Worm (Caenorhabditis elegans): Measurements from ENCODE around the gene nspf-1.
"Not testable (repeated sequence)": the region's sequence is repeated elsewhere in the genome, so short reads cannot be mapped to it uniquely, and the experiment has no call there.

nspf-1 gene

DNA sequence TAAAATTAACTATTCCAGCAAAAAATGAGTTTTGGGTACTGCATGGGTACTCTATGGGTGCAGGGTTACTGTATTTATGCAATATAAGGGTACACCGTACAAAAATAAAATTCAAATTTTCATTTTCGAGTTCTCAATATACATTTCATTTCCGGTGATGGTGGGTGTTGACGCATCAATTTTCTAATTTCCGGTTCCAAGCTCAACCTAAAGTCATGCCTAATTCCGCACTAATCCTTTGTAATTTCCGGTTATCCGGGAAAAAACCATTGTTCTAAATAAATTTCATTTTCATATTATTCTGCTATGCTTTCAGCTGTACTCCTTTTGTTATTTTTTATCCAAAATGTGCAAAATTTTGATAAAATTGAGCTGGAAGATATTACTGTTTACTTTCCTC lies 28.1 kb upstream of the nspf-1 start, which contains the start of gene gcy-21:
Gene gcy-21, plus strand, starts transcription at position 301 of the 400 bp plus-strand sequence.
- TF ChIP-seq hlh-15 (tag; optimal IDR thresholded peaks at IDR 0.05) (no peak), fax-1 (tag; optimal IDR thresholded peaks at IDR 0.05) (no peak), ceh-22 (tag; optimal IDR thresholded peaks at IDR 0.05) (no peak), gmeb-2 (tag; optimal IDR thresholded peaks at IDR 0.05) (no peak), ceh-24 (tag; optimal IDR thresholded peaks at IDR 0.05) (no peak), fkh-6 (tag; optimal IDR thresholded peaks at IDR 0.05) (no peak), elt-2 (tag; optimal IDR thresholded peaks at IDR 0.05) (no peak), mec-3 (tag; optimal IDR thresholded peaks at IDR 0.05; ENCODE audit: borderline replicate concordance) (no peak), ceh-31 (tag; optimal IDR thresholded peaks at IDR 0.05) (no peak), dve-1 (tag; optimal IDR thresholded peaks at IDR 0.05) (no peak), che-1 (tag; optimal IDR thresholded peaks at IDR 0.05) (no peak), npax-4 (tag; optimal IDR thresholded peaks at IDR 0.05) (no peak), ref-2 (tag; optimal IDR thresholded peaks at IDR 0.05) (no peak), dmd-4 (tag; optimal IDR thresholded peaks at IDR 0.05; ENCODE audit: borderline replicate concordance) (no peak), syd-9 (tag; optimal IDR thresholded peaks at IDR 0.05) (no peak), pha-2 (tag; optimal IDR thresholded peaks at IDR 0.05) (no peak), unc-3 (GFP tag; conservative IDR thresholded peaks at IDR 0.05) (no peak), unc-3 (tag; optimal IDR thresholded peaks at IDR 0.05) (no peak), T23F11.4 (GFP tag; optimal IDR thresholded peaks at IDR 0.05) (no peak)

DNA sequence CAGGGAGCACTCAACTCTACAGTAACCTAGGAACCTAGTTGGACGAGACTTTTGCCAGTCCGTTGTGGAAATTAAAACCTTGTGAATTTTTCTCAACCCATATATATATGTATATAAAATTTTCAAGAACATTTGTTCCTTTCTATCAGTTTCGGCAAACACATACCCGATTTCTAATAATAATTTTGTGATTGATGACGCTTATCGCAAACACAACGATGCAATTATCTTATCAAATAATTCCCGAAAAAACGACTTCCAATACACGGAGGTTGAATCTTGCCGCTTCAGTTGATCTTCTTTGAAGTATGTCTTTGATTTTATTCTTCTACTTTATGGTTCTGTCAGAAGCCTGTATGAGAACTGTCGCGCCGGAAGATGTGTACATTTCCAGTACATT lies 22.3 kb upstream of the nspf-1 start, which contains the start of gene F22E5.2:
Gene F22E5.2, plus strand, starts transcription at position 301 of the 400 bp plus-strand sequence.
- not testable (repeated sequence) for TF ChIP-seq unc-42 (tag; optimal IDR thresholded peaks at IDR 0.05); ceh-2 (tag; optimal IDR thresholded peaks at IDR 0.05); dmd-4 (tag; optimal IDR thresholded peaks at IDR 0.05; ENCODE audit: borderline replicate concordance)

DNA sequence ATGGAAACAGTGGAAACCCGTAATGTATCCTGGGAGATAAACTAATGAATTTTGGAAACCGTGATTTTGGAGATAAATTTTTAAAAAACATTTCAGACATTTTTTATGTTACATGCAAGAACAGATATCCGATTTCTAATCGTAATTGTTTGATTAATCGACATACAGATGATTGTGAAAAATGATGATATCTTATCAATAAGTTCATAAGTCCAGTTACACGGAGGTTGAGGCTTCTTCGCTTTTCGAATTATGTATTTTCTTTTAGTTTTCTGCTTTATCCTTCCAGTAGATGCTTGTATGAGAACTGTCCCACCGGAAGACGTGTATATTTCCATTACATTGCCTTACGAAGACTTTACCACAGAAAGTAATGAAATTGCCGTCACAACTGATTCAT lies 21.8 kb upstream of the nspf-1 start, which contains the start of gene F22E5.22:
Gene F22E5.22, plus strand, starts transcription at position 301 of the 400 bp plus-strand sequence.
- no peak for TF ChIP-seq ceh-31 (tag; optimal IDR thresholded peaks at IDR 0.05)
- TF ChIP-seq zip-5 (tag; optimal IDR thresholded peaks at IDR 0.05): no peak
- no peak for TF ChIP-seq unc-86 (tag; optimal IDR thresholded peaks at IDR 0.05)
- TF ChIP-seq unc-3 (GFP tag; conservative IDR thresholded peaks at IDR 0.05): no peak
- TF ChIP-seq unc-3 (tag; optimal IDR thresholded peaks at IDR 0.05): no peak
- no peak for TF ChIP-seq sox-2 (GFP tag; IDR thresholded peaks at IDR 0.05)
- no peak for TF ChIP-seq K02D7.2 (tag; optimal IDR thresholded peaks at IDR 0.05)
- TF ChIP-seq ztf-16 (tag; optimal IDR thresholded peaks at IDR 0.05): no peak
- TF ChIP-seq sox-4 (tag; optimal IDR thresholded peaks at IDR 0.05): no peak
- no peak for TF ChIP-seq T23F11.4 (GFP tag; optimal IDR thresholded peaks at IDR 0.05)
- TF ChIP-seq pax-1 (tag; optimal IDR thresholded peaks at IDR 0.05): no peak
- no peak for TF ChIP-seq lim-6 (tag; optimal IDR thresholded peaks at IDR 0.05)

DNA sequence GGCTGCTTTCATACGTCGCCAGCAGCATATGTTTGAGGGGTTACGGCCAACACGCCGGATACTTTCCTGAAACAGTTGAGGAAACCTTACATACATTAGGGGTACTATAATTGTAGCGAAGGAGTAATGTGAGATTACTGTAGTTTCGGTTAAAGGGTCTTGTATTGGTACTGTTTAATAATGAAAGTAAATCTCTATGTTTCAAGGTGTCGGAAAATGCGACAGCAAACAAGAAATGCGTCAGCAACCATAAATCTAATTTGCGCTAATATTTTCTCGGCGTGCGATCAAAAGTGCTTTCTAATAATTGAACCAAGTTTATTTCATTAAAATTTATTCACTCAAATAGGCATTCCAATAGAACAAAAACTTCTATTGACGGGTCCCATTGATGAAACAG lies 15.1 kb upstream of the nspf-1 start, which contains the start of gene sri-57:
Gene sri-57, minus strand, starts transcription at position 101 of the 400 bp plus-strand sequence.
- TF ChIP-seq rnt-1, pat-9, ceh-48 (tag; optimal IDR thresholded peaks at IDR 0.05): not testable (repeated sequence)

ce11 chrII:2673534-2673933 lies 13.9 kb upstream of the nspf-1 start, which contains the start of the genes F22E5.20 and F22E5.1:
TSS of gene F22E5.20 (minus strand) at chrII:2673634.
TSS of gene F22E5.1 (plus strand) at chrII:2673775.
- not testable (repeated sequence) for TF ChIP-seq rnt-1, gmeb-2, ceh-24 (tag; optimal IDR thresholded peaks at IDR 0.05)
